Fruit fly (Drosophila melanogaster) whole organism, embryonic: ENCODE results near the gene CG14282.

Experiments
- ATbp ChIP-seq: fragments of 200-800 bp; sonication (Bioruptor generic); optimal IDR thresholded peaks from 2 replicates; lab custom pipeline; 2017; ENCODE audit warnings: missing biosample characterization, mild to moderate bottlenecking, missing genetic modification characterization, missing genetic modification reagents
- Aef1 ChIP-seq: fragments of 200-800 bp; sonication (Bioruptor generic); IDR thresholded peaks from 3 replicates; pipeline ENCODE4 v1.3.6; 2022; ENCODE audit warnings: missing biosample characterization, missing genetic modification characterization
- Atf-2 ChIP-seq: fragments of 200-800 bp; sonication (Bioruptor generic); optimal IDR thresholded peaks from 2 replicates; lab custom pipeline; 2016; ENCODE audit warnings: missing biosample characterization, missing genetic modification characterization
- Atf3 ChIP-seq: fragments of 200-800 bp; sonication (Bioruptor generic); optimal IDR thresholded peaks from 3 replicates; lab custom pipeline; 2016; ENCODE audit warnings: missing biosample characterization, missing genetic modification characterization
- Blimp-1 ChIP-seq: fragments of 200-800 bp; sonication (Bioruptor generic); optimal IDR thresholded peaks from 3 replicates; lab custom pipeline; 2018; ENCODE audit warnings: missing biosample characterization, missing genetic modification characterization, mild to moderate bottlenecking, moderate library complexity, missing genetic modification reagents
- CG11398 ChIP-seq: fragments of 200-800 bp; sonication (Bioruptor generic); optimal IDR thresholded peaks from 2 replicates; lab custom pipeline; 2016; ENCODE audit warnings: missing biosample characterization, missing genetic modification characterization
- CG12071 ChIP-seq: fragments of 200-800 bp; sonication (Bioruptor generic); optimal IDR thresholded peaks from 3 replicates; lab custom pipeline; 2018; ENCODE audit warnings: missing biosample characterization, mild to moderate bottlenecking, missing genetic modification characterization
- CG17912 ChIP-seq: fragments of 200-800 bp; sonication (Bioruptor generic); optimal IDR thresholded peaks from 2 replicates; lab custom pipeline; 2018; ENCODE audit warnings: missing biosample characterization, mild to moderate bottlenecking, missing genetic modification characterization
- CG18262 ChIP-seq: fragments of 200-800 bp; optimal IDR thresholded peaks from 3 replicates; lab custom pipeline; 2019; ENCODE audit warnings: missing biosample characterization, mild to moderate bottlenecking, missing genetic modification characterization, moderate library complexity
- CG2712 ChIP-seq: fragments of 200-800 bp; optimal IDR thresholded peaks from 3 replicates; lab custom pipeline; 2019; ENCODE audit warnings: missing biosample characterization, mild to moderate bottlenecking, missing genetic modification characterization, moderate library complexity
- CG3407 ChIP-seq: fragments of 200-800 bp; sonication (Bioruptor generic); optimal IDR thresholded peaks from 2 replicates; lab custom pipeline; 2018; ENCODE audit warnings: missing biosample characterization, mild to moderate bottlenecking, missing genetic modification characterization
- CG3847 ChIP-seq: fragments of 200-800 bp; sonication (Bioruptor generic); IDR thresholded peaks from 2 replicates; pipeline ENCODE4 v1.3.6; 2022; ENCODE audit warnings: missing biosample characterization, missing genetic modification characterization
- CG4360 ChIP-seq: fragments of 200-800 bp; sonication (Bioruptor generic); IDR thresholded peaks from 2 replicates; pipeline ENCODE4 v1.3.6; 2022; ENCODE audit warnings: missing biosample characterization, missing genetic modification characterization
- CG8388 ChIP-seq: fragments of 200-800 bp; sonication (Bioruptor generic); optimal IDR thresholded peaks from 2 replicates; lab custom pipeline; 2019; ENCODE audit warnings: missing biosample characterization, mild to moderate bottlenecking, missing genetic modification characterization, moderate library complexity
- CG9609 ChIP-seq: fragments of 200-800 bp; sonication (Bioruptor generic); optimal IDR thresholded peaks from 3 replicates; lab custom pipeline; 2016; ENCODE audit warnings: missing biosample characterization, missing genetic modification characterization
- CG9932 ChIP-seq: fragments of 200-800 bp; sonication (Bioruptor generic); IDR thresholded peaks from 2 replicates; pipeline ENCODE4 v1.3.6; 2022; ENCODE audit warnings: missing biosample characterization, missing genetic modification characterization
- CoRest ChIP-seq: fragments of 200-800 bp; sonication (Bioruptor generic); optimal IDR thresholded peaks from 3 replicates; lab custom pipeline; 2018; ENCODE audit warnings: missing biosample characterization, mild to moderate bottlenecking, missing genetic modification characterization, moderate library complexity
- Doc3 ChIP-seq: fragments of 200-800 bp; sonication (Bioruptor generic); IDR thresholded peaks from 3 replicates; pipeline ENCODE4 v1.3.6; 2022; ENCODE audit warnings: missing biosample characterization, missing genetic modification characterization; ENCODE audit not compliant: partially characterized antibody
- Ets97D ChIP-seq: fragments of 200-800 bp; sonication (Bioruptor generic); optimal IDR thresholded peaks from 3 replicates; lab custom pipeline; 2016; ENCODE audit warnings: missing biosample characterization, missing genetic modification characterization
- HLH3B ChIP-seq: fragments of 200-800 bp; sonication (Bioruptor generic); IDR thresholded peaks from 2 replicates; pipeline ENCODE4 v1.3.6; 2022; ENCODE audit warnings: missing biosample characterization, missing genetic modification characterization
- HLH54F ChIP-seq: fragments of 200-800 bp; sonication (Bioruptor generic); optimal IDR thresholded peaks from 3 replicates; lab custom pipeline; 2016; ENCODE audit warnings: missing biosample characterization, missing genetic modification characterization
- HmgZ ChIP-seq: fragments of 200-800 bp; sonication (Bioruptor generic); optimal IDR thresholded peaks from 2 replicates; lab custom pipeline; 2018; ENCODE audit warnings: missing biosample characterization, mild to moderate bottlenecking, missing genetic modification characterization
- NFAT ChIP-seq: fragments of 200-800 bp; sonication (Bioruptor generic); IDR thresholded peaks from 2 replicates; pipeline ENCODE4 v1.3.6; 2022; ENCODE audit warnings: missing biosample characterization, missing genetic modification characterization
- Nf-YB ChIP-seq: fragments of 200-800 bp; sonication (Bioruptor generic); optimal IDR thresholded peaks from 3 replicates; lab custom pipeline; 2019; ENCODE audit warnings: missing biosample characterization, mild to moderate bottlenecking, missing genetic modification characterization, moderate library complexity
- Oaz ChIP-seq: fragments of 200-800 bp; sonication (Bioruptor generic); IDR thresholded peaks from 2 replicates; pipeline ENCODE4 v1.3.6; 2022; ENCODE audit warnings: missing biosample characterization, missing genetic modification characterization
- Taf1 ChIP-seq: fragments of 200-800 bp; sonication (Bioruptor generic); IDR thresholded peaks from 2 replicates; pipeline ENCODE4 v1.3.6; 2022; ENCODE audit warnings: missing biosample characterization, missing genetic modification characterization
- ase ChIP-seq: fragments of 200-800 bp; sonication (Bioruptor generic); IDR thresholded peaks from 3 replicates; pipeline ENCODE4 v1.3.6; 2022; ENCODE audit warnings: missing biosample characterization, missing genetic modification characterization
- bbx ChIP-seq: fragments of 200-800 bp; sonication (Bioruptor generic); IDR thresholded peaks from 2 replicates; pipeline ENCODE4 v1.3.6; 2022; ENCODE audit warnings: missing biosample characterization, missing genetic modification characterization; ENCODE audit not compliant: partially characterized antibody
- bsh ChIP-seq, 2 experiments: fragments of 200-800 bp; sonication (Bioruptor generic); optimal IDR thresholded peaks; 2 replicates each; lab custom pipeline; 2017 to 2018; ENCODE audit warnings: mild to moderate bottlenecking in 2 of 2, missing biosample characterization in 2 of 2, missing genetic modification characterization in 2 of 2, moderate library complexity in 1 of 2
- caup ChIP-seq: fragments of 200-800 bp; sonication (Bioruptor generic); optimal IDR thresholded peaks from 3 replicates; lab custom pipeline; 2017; ENCODE audit warnings: missing biosample characterization, mild to moderate bottlenecking, missing genetic modification characterization, moderate library complexity; ENCODE audit not compliant: severe bottlenecking
- cg ChIP-seq: fragments of 200-800 bp; sonication (Bioruptor generic); optimal IDR thresholded peaks from 3 replicates; lab custom pipeline; 2019; ENCODE audit warnings: missing biosample characterization, mild to moderate bottlenecking, missing genetic modification characterization, moderate library complexity
- ci ChIP-seq: fragments of 200-800 bp; sonication (Bioruptor generic); IDR thresholded peaks from 3 replicates; pipeline ENCODE4 v1.3.6; 2022; ENCODE audit warnings: missing biosample characterization, missing genetic modification characterization
- dimm ChIP-seq: fragments of 200-800 bp; sonication (Bioruptor generic); IDR thresholded peaks from 2 replicates; pipeline ENCODE4 v1.3.6; 2022; ENCODE audit warnings: missing biosample characterization, missing genetic modification characterization
- dmrt11E ChIP-seq: fragments of 200-800 bp; sonication (Bioruptor generic); optimal IDR thresholded peaks from 3 replicates; lab custom pipeline; 2018; ENCODE audit warnings: missing biosample characterization, mild to moderate bottlenecking, missing genetic modification characterization, moderate library complexity
- dmrt99B ChIP-seq: fragments of 200-800 bp; sonication (Bioruptor generic); optimal IDR thresholded peaks from 2 replicates; lab custom pipeline; 2018; ENCODE audit warnings: missing biosample characterization, mild to moderate bottlenecking, missing genetic modification characterization, moderate library complexity
- esg ChIP-seq: fragments of 200-800 bp; sonication (Bioruptor generic); conservative IDR thresholded peaks from 2 replicates; pipeline ENCODE4 v1.3.6; 2022; ENCODE audit warnings: missing biosample characterization, missing genetic modification characterization
- fd64A ChIP-seq: fragments of 200-800 bp; sonication (Bioruptor generic); optimal IDR thresholded peaks from 3 replicates; lab custom pipeline; 2018; ENCODE audit warnings: missing biosample characterization, mild to moderate bottlenecking, missing genetic modification characterization
- gcm ChIP-seq: fragments of 200-800 bp; sonication (Bioruptor generic); optimal IDR thresholded peaks from 2 replicates; lab custom pipeline; 2019; ENCODE audit warnings: missing biosample characterization, mild to moderate bottlenecking, missing genetic modification characterization, moderate library complexity
- hbn ChIP-seq: fragments of 200-800 bp; sonication (Bioruptor generic); IDR thresholded peaks from 2 replicates; pipeline ENCODE4 v1.3.6; 2022; ENCODE audit warnings: missing biosample characterization, missing genetic modification characterization; ENCODE audit not compliant: partially characterized antibody
- kay ChIP-seq: fragments of 200-800 bp; sonication (Bioruptor generic); optimal IDR thresholded peaks from 2 replicates; lab custom pipeline; 2016; ENCODE audit warnings: missing biosample characterization, missing genetic modification characterization
- ken ChIP-seq: fragments of 200-800 bp; sonication (Bioruptor generic); IDR thresholded peaks from 3 replicates; pipeline ENCODE4 v1.3.6; 2022; ENCODE audit warnings: missing biosample characterization, missing genetic modification characterization
- mam ChIP-seq: fragments of 200-800 bp; sonication (Bioruptor generic); optimal IDR thresholded peaks from 3 replicates; lab custom pipeline; 2016; ENCODE audit warnings: missing biosample characterization, missing genetic modification characterization
- org-1 ChIP-seq: fragments of 200-800 bp; sonication (Bioruptor generic); optimal IDR thresholded peaks from 2 replicates; lab custom pipeline; 2017; ENCODE audit warnings: missing biosample characterization, missing genetic modification characterization
- pan ChIP-seq, 4 experiments: fragments of >200 bp in 3 of 4; fragments of 200-800 bp in 1 of 4; sonication (Bioruptor generic) in 1 of 4; optimal IDR thresholded peaks in 3 of 4; IDR thresholded peaks in 1 of 4; 2 replicates each; pipeline versions ENCODE4 v1.3.6 to Lab custom; 2017 to 2022; ENCODE audit warnings: missing biosample characterization in 2 of 4, missing genetic modification characterization in 2 of 4, mixed read lengths in 1 of 4
- pita ChIP-seq: fragments of 200-800 bp; sonication (Bioruptor generic); optimal IDR thresholded peaks from 2 replicates; lab custom pipeline; 2017; ENCODE audit warnings: missing biosample characterization, mild to moderate bottlenecking, missing genetic modification characterization
- sc ChIP-seq, 3 experiments: fragments of >200 bp in 2 of 3; fragments of 200-800 bp in 1 of 3; sonication (Bioruptor generic) in 1 of 3; optimal IDR thresholded peaks; 2 replicates in 2 of 3; 3 replicates in 1 of 3; lab custom pipeline; 2017; ENCODE audit warnings: mild to moderate bottlenecking in 1 of 3, missing biosample characterization in 1 of 3, missing genetic modification characterization in 1 of 3, missing genetic modification reagents in 1 of 3
- stc ChIP-seq: fragments of 200-800 bp; sonication (Bioruptor generic); IDR thresholded peaks from 2 replicates; pipeline ENCODE4 v1.3.6; 2022; ENCODE audit warnings: missing biosample characterization, missing genetic modification characterization
- stwl ChIP-seq: fragments of 200-800 bp; sonication (Bioruptor generic); optimal IDR thresholded peaks from 3 replicates; lab custom pipeline; 2018; ENCODE audit warnings: missing biosample characterization, mild to moderate bottlenecking, missing genetic modification characterization, moderate library complexity
- wor ChIP-seq: fragments of 200-800 bp; sonication (Bioruptor generic); IDR thresholded peaks from 2 replicates; pipeline ENCODE4 v1.3.6; 2022; ENCODE audit warnings: missing biosample characterization, missing genetic modification characterization
- z ChIP-seq: fragments of 200-800 bp; sonication (Bioruptor generic); IDR thresholded peaks from 3 replicates; pipeline ENCODE4 v1.3.6; 2022; ENCODE audit warnings: missing biosample characterization, missing genetic modification characterization

Gene CG14282

dm6 chr3R:19182848-19183247 lies 6.0 kb downstream of the CG14282 start:
- TF ChIP-seq ken (GFP tag; lab: Robert Waterston, UW) (peak; percentile 60; the same call in 1 of the 3 replicates), CG9609 (GFP tag; lab: Kevin White, UChicago) (no peak), caup (GFP tag; lab: Kevin White, UChicago) (no peak), HLH3B (GFP tag; lab: Robert Waterston, UW) (peak; percentile 37; the same call in 1 of the 2 replicates), CG3407 (GFP tag; lab: Kevin White, UChicago) (peak; percentile 74), fd64A (peak; percentile 56), Taf1 (no peak), ATbp (GFP tag; lab: Kevin White, UChicago) (peak; percentile 94), CoRest (tag; lab: Kevin White, UChicago) (no peak), pita (GFP tag; lab: Kevin White, UChicago) (no peak), stc (GFP tag; lab: Robert Waterston, UW) (0 out of 2 replicates have a peak, but pooled peaks have one; percentile 19), dmrt11E (tag; lab: Kevin White, UChicago) (no peak), NFAT (GFP tag; lab: Robert Waterston, UW) (no peak), HmgZ (tag; lab: Kevin White, UChicago) (no peak), ase (no peak), CG9932 (GFP tag; lab: Robert Waterston, UW) (no peak), dimm (GFP tag; lab: Robert Waterston, UW) (no peak), CG11398 (GFP tag; lab: Kevin White, UChicago) (no peak), CG2712 (tag; lab: Kevin White, UChicago) (no peak), CG4360 (GFP tag; lab: Robert Waterston, UW) (peak; percentile 16; the same call in 1 of the 2 replicates), Oaz (GFP tag; lab: Robert Waterston, UW) (no peak), cg (GFP tag; lab: Kevin White, UChicago) (peak; percentile 17), Atf-2 (GFP tag; lab: Kevin White, UChicago) (no peak), kay (GFP tag; lab: Kevin White, UChicago) (no peak), HLH54F (GFP tag; lab: Kevin White, UChicago) (no peak), CG18262 (tag; lab: Kevin White, UChicago) (no peak), Aef1 (GFP tag; lab: Robert Waterston, UW) (no peak), mam (GFP tag; lab: Kevin White, UChicago) (no peak), Ets97D (GFP tag; lab: Kevin White, UChicago) (no peak), org-1 (GFP tag; lab: Kevin White, UChicago) (peak; percentile 25), sc (optimal IDR thresholded peaks at IDR 0.05; lab: Kevin White, UChicago) (no peak), sc (GFP tag; optimal IDR thresholded peaks at IDR 0.05; lab: Kevin White, UChicago) (peak; percentile 18), dmrt99B (peak; percentile 48), Nf-YB (GFP tag; lab: Kevin White, UChicago) (no peak), hbn (GFP tag; lab: Robert Waterston, UW) (no peak), gcm (GFP tag; lab: Kevin White, UChicago) (no peak), ci (GFP tag; lab: Robert Waterston, UW) (peak; percentile 81), bsh (GFP tag; optimal IDR thresholded peaks at IDR 0.05; lab: Kevin White, UChicago) (peak; percentile 4 to 37), CG3847 (no peak), CG17912 (GFP tag; lab: Kevin White, UChicago) (no peak), stwl (tag; lab: Kevin White, UChicago) (no peak), wor (GFP tag; lab: Robert Waterston, UW) (no peak), Atf3 (no peak), CG8388 (GFP tag; lab: Kevin White, UChicago) (peak; percentile 19), Blimp-1 (GFP tag; lab: Kevin White, UChicago) (peak; percentile 92), z (GFP tag; lab: Robert Waterston, UW) (no peak), bbx (GFP tag; lab: Robert Waterston, UW) (no peak), esg (no peak), Doc3 (GFP tag; lab: Robert Waterston, UW) (no peak), pan (optimal IDR thresholded peaks at IDR 0.05; lab: Kevin White, UChicago) (no peak), pan (GFP tag; optimal IDR thresholded peaks at IDR 0.05 in 1 of 2, IDR thresholded peaks at IDR 0.05 in 1 of 2) (no peak), CG12071 (GFP tag; lab: Kevin White, UChicago) (peak; percentile 4)
